Worm (Caenorhabditis elegans) whole organism, young adult: ENCODE measurements around the gene daf-7.

ENCODE experiments used
- B0019.2 ChIP-seq: fragments of 200-800 bp; sonication (Bioruptor generic); conservative IDR thresholded peaks from 2 replicates; pipeline ENCODE4 v1.3.6; 2022; ENCODE audit warnings: missing genetic modification reagents, missing genetic modification characterization, missing compliant biosample characterization
- C06A6.2 ChIP-seq: fragments of 200-800 bp; sonication (Bioruptor generic); conservative IDR thresholded peaks from 2 replicates; pipeline ENCODE4 v1.3.6; 2022; ENCODE audit warnings: missing genetic modification characterization, missing compliant biosample characterization
- F10E7.11 ChIP-seq: sonication (generic microtip); optimal IDR thresholded peaks from 2 replicates; lab custom pipeline; 2017; ENCODE audit warnings: mild to moderate bottlenecking, missing genetic modification characterization, moderate library complexity, missing compliant biosample characterization
- F22D6.2 ChIP-seq: sonication (generic microtip); optimal IDR thresholded peaks from 2 replicates; lab custom pipeline; 2016; ENCODE audit warnings: mild to moderate bottlenecking, missing genetic modification characterization, missing compliant biosample characterization
- F33H1.4 ChIP-seq: fragments of 200-800 bp; sonication (Bioruptor generic); IDR thresholded peaks from 2 replicates; pipeline ENCODE4 v1.3.6; 2022; ENCODE audit warnings: missing genetic modification reagents, missing genetic modification characterization, missing compliant biosample characterization
- F39B2.1 ChIP-seq: fragments of 200-800 bp; sonication (Bioruptor generic); IDR thresholded peaks from 2 replicates; pipeline ENCODE4 v1.3.6; 2022; ENCODE audit warnings: missing genetic modification reagents, missing genetic modification characterization, missing compliant biosample characterization
- K12H6.12 ChIP-seq: fragments of 200-800 bp; sonication (Bioruptor generic); optimal IDR thresholded peaks from 2 replicates; lab custom pipeline; 2018; ENCODE audit warnings: mild to moderate bottlenecking, missing genetic modification characterization, missing compliant biosample characterization
- T07F8.4 ChIP-seq: sonication (generic microtip); optimal IDR thresholded peaks from 2 replicates; lab custom pipeline; 2016; ENCODE audit warnings: mild to moderate bottlenecking, missing genetic modification characterization, moderate library complexity, missing compliant biosample characterization
- Y56A3A.18 ChIP-seq: fragments of 200-800 bp; sonication (Bioruptor generic); IDR thresholded peaks from 2 replicates; pipeline ENCODE4 v1.3.6; 2022; ENCODE audit warnings: missing genetic modification reagents, missing genetic modification characterization, missing compliant biosample characterization
- Y67H2A.10 ChIP-seq: fragments of 200-800 bp; sonication (Bioruptor generic); conservative IDR thresholded peaks from 2 replicates; pipeline ENCODE4 v1.3.6; 2022; ENCODE audit warnings: missing genetic modification reagents, missing genetic modification characterization, missing compliant biosample characterization
- Y79H2A.3 ChIP-seq: fragments of 200-800 bp; sonication (Bioruptor generic); conservative IDR thresholded peaks from 2 replicates; pipeline ENCODE4 v1.3.6; 2022; ENCODE audit warnings: missing genetic modification reagents, missing genetic modification characterization, missing compliant biosample characterization
- ZK185.1 ChIP-seq: sonication (generic microtip); optimal IDR thresholded peaks from 2 replicates; lab custom pipeline; 2016; ENCODE audit warnings: mild to moderate bottlenecking, missing genetic modification characterization, missing compliant biosample characterization; ENCODE audit not compliant: poor library complexity, severe bottlenecking
- akir-1 ChIP-seq: fragments of 200-800 bp; sonication (Bioruptor generic); optimal IDR thresholded peaks from 2 replicates; lab custom pipeline; 2018; ENCODE audit warnings: mild to moderate bottlenecking, missing genetic modification characterization, moderate library complexity, missing compliant biosample characterization
- ama-1 ChIP-seq, 3 experiments: fragments of 150-350 bp in 1 of 3; sonication (generic microtip) in 2 of 3; optimal IDR thresholded peaks; 2 replicates each; lab custom pipeline; 2014 to 2018; ENCODE audit warnings: missing biosample characterization in 2 of 3, missing genetic modification characterization in 2 of 3, missing genetic modification reagents in 2 of 3
- bed-1 ChIP-seq: fragments of 200-800 bp; sonication (Bioruptor generic); IDR thresholded peaks from 2 replicates; pipeline ENCODE4 v1.3.6; 2022; ENCODE audit warnings: missing genetic modification reagents, missing genetic modification characterization, missing compliant biosample characterization
- cebp-1 ChIP-seq, 2 experiments: fragments of 200-800 bp in 1 of 2; sonication (Bioruptor generic) in 1 of 2; sonication (generic microtip) in 1 of 2; IDR thresholded peaks in 1 of 2; optimal IDR thresholded peaks in 1 of 2; 2 replicates each; pipeline versions ENCODE4 v1.3.6 to Lab custom; 2017 to 2022; ENCODE audit warnings: missing compliant biosample characterization in 2 of 2, missing genetic modification characterization in 2 of 2, mild to moderate bottlenecking in 1 of 2, missing genetic modification reagents in 1 of 2, moderate library complexity in 1 of 2
- ceh-40 ChIP-seq: fragments of 200-800 bp; sonication (Bioruptor generic); IDR thresholded peaks from 2 replicates; pipeline ENCODE4 v1.3.6; 2022; ENCODE audit warnings: missing genetic modification characterization, missing compliant biosample characterization
- ceh-79 ChIP-seq: sonication (generic microtip); optimal IDR thresholded peaks from 2 replicates; lab custom pipeline; 2017; ENCODE audit warnings: mild to moderate bottlenecking, missing genetic modification characterization, missing compliant biosample characterization
- ets-4 ChIP-seq: fragments of 200-800 bp; sonication (Bioruptor generic); optimal IDR thresholded peaks from 2 replicates; lab custom pipeline; 2018; ENCODE audit warnings: mild to moderate bottlenecking, missing genetic modification characterization, missing compliant biosample characterization
- him-1 ChIP-seq: sonication (generic microtip); optimal IDR thresholded peaks from 2 replicates; lab custom pipeline; 2016; ENCODE audit warnings: missing genotype, missing genetic modification reagents, missing genetic modification characterization, missing compliant biosample characterization
- hlh-12 ChIP-seq: sonication (generic microtip); optimal IDR thresholded peaks from 2 replicates; lab custom pipeline; 2016; ENCODE audit warnings: missing genetic modification characterization, missing compliant biosample characterization
- let-526 ChIP-seq: fragments of 200-800 bp; sonication (Bioruptor generic); IDR thresholded peaks from 2 replicates; pipeline ENCODE4 v1.3.6; 2022; ENCODE audit warnings: missing genetic modification reagents, missing genetic modification characterization, missing compliant biosample characterization
- let-607 ChIP-seq, 2 experiments: fragments of 200-800 bp in 1 of 2; sonication (Bioruptor generic) in 1 of 2; sonication (generic microtip) in 1 of 2; optimal IDR thresholded peaks; 2 replicates each; lab custom pipeline; 2016 to 2018; ENCODE audit warnings: mild to moderate bottlenecking in 2 of 2, missing compliant biosample characterization in 2 of 2, missing genetic modification characterization in 2 of 2, moderate library complexity in 2 of 2, missing genotype in 1 of 2
- lin-40 ChIP-seq: sonication (generic microtip); optimal IDR thresholded peaks from 2 replicates; lab custom pipeline; 2016; ENCODE audit warnings: missing genetic modification characterization, mild to moderate bottlenecking, missing compliant biosample characterization, missing genotype, missing genetic modification reagents
- madf-10 ChIP-seq: sonication (generic microtip); optimal IDR thresholded peaks from 2 replicates; lab custom pipeline; 2016; ENCODE audit warnings: mild to moderate bottlenecking, missing genetic modification characterization, missing compliant biosample characterization
- madf-3 ChIP-seq: fragments of 200-800 bp; sonication (Bioruptor generic); IDR thresholded peaks from 2 replicates; pipeline ENCODE4 v1.3.6; 2022; ENCODE audit warnings: missing genetic modification reagents, missing genetic modification characterization, missing compliant biosample characterization
- madf-6 ChIP-seq: fragments of 200-800 bp; sonication (Bioruptor generic); IDR thresholded peaks from 2 replicates; pipeline ENCODE4 v1.3.6; 2022; ENCODE audit warnings: missing genetic modification reagents, missing genetic modification characterization, missing compliant biosample characterization
- mes-4 ChIP-seq: sonication (generic microtip); optimal IDR thresholded peaks from 2 replicates; lab custom pipeline; 2016; ENCODE audit warnings: missing genotype, missing genetic modification characterization, missing compliant biosample characterization
- mxl-1 ChIP-seq: sonication (generic microtip); optimal IDR thresholded peaks from 2 replicates; lab custom pipeline; 2016; ENCODE audit warnings: missing genetic modification characterization, missing compliant biosample characterization
- nfya-2 ChIP-seq: fragments of 200-800 bp; sonication (Bioruptor generic); IDR thresholded peaks from 2 replicates; pipeline ENCODE4 v1.3.6; 2022; ENCODE audit warnings: missing genetic modification reagents, missing genetic modification characterization, missing compliant biosample characterization
- nfyb-1 ChIP-seq: fragments of 200-800 bp; sonication (Bioruptor generic); IDR thresholded peaks from 2 replicates; pipeline ENCODE4 v1.3.6; 2022; ENCODE audit warnings: missing genetic modification reagents, missing genetic modification characterization, missing compliant biosample characterization
- nhr-120 ChIP-seq: fragments of 200-800 bp; sonication (Bioruptor generic); IDR thresholded peaks from 2 replicates; pipeline ENCODE4 v1.3.6; 2022; ENCODE audit warnings: missing genetic modification characterization, missing compliant biosample characterization
- nhr-80 ChIP-seq: sonication (generic microtip); optimal IDR thresholded peaks from 2 replicates; lab custom pipeline; 2016; ENCODE audit warnings: missing genetic modification characterization, missing compliant biosample characterization
- rec-8 ChIP-seq, 2 experiments: sonication (generic microtip); optimal IDR thresholded peaks; 2 replicates each; lab custom pipeline; 2016; ENCODE audit warnings: mild to moderate bottlenecking in 2 of 2, missing genetic modification characterization in 2 of 2, missing genetic modification reagents in 2 of 2, missing genotype in 2 of 2, missing biosample characterization in 1 of 2, missing compliant biosample characterization in 1 of 2, moderate library complexity in 1 of 2
- repo-1 ChIP-seq: sonication (generic microtip); optimal IDR thresholded peaks from 2 replicates; lab custom pipeline; 2017; ENCODE audit warnings: mild to moderate bottlenecking, missing genetic modification characterization, missing compliant biosample characterization
- sdz-38 ChIP-seq: sonication (generic microtip); optimal IDR thresholded peaks from 2 replicates; lab custom pipeline; 2016; ENCODE audit warnings: missing genotype, missing genetic modification characterization, missing compliant biosample characterization
- somi-1 ChIP-seq: fragments of 200-800 bp; sonication (Bioruptor generic); optimal IDR thresholded peaks from 2 replicates; lab custom pipeline; 2018; ENCODE audit warnings: mild to moderate bottlenecking, missing genetic modification characterization, missing compliant biosample characterization
- xnd-1 ChIP-seq: sonication (generic microtip); optimal IDR thresholded peaks from 2 replicates; lab custom pipeline; 2016; ENCODE audit warnings: missing genotype, missing genetic modification reagents, missing genetic modification characterization, missing compliant biosample characterization
- ztf-18 ChIP-seq: sonication (generic microtip); optimal IDR thresholded peaks from 2 replicates; lab custom pipeline; 2016; ENCODE audit warnings: missing genotype, mild to moderate bottlenecking, missing genetic modification characterization, missing compliant biosample characterization
- ztf-26 ChIP-seq: sonication (generic microtip); optimal IDR thresholded peaks from 2 replicates; lab custom pipeline; 2017; ENCODE audit warnings: missing genetic modification characterization, missing compliant biosample characterization
- ztf-28 ChIP-seq: fragments of 200-800 bp; sonication (Bioruptor generic); IDR thresholded peaks from 2 replicates; pipeline ENCODE4 v1.3.6; 2022; ENCODE audit warnings: missing genetic modification reagents, missing genetic modification characterization, missing compliant biosample characterization
- ztf-3 ChIP-seq: fragments of 200-800 bp; sonication (Bioruptor generic); optimal IDR thresholded peaks from 2 replicates; lab custom pipeline; 2018; ENCODE audit warnings: mild to moderate bottlenecking, missing genetic modification characterization, missing compliant biosample characterization

Gene daf-7

DNA sequence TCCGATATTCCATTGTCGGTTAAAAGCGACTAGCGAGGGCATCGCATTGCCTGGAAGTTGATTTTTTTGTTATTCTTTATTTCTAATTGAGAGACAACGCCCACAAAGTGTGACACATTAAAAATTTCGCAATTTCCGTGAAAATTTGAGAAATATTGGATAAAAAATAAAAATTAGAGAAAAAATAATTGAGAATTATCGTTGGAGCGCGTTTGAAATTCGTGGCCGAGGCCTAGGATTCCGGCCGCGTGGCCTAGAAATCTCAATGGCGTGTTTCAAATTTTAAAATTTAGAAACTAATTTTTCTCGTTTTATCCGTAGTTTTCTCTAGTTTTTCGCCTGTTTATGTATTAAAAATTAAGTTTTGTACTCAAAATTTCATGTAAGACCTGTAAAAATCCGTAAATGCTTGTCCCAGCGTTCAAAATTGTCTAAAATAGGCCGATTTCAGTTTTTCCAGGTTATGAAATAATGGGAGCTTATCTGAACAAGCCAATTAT lies 28.3 kb upstream of the daf-7 start, which contains the start of the genes dagl-2 and ppm-1.G (continued):
- TF ChIP-seq madf-6 (GFP tag; lab: Robert Waterston, UW) (peak; percentile 51; the same call in 1 of the 2 replicates), Y67H2A.10 (GFP tag; lab: Robert Waterston, UW) (peak; percentile 47; the same call in 1 of the 2 replicates), nfyb-1 (GFP tag; lab: Robert Waterston, UW) (no peak), ztf-3 (GFP tag; lab: Kevin White, UChicago) (no peak), madf-10 (tag; lab: Kevin White, UChicago) (peak; percentile 22), ceh-79 (no peak)
- TF ChIP-seq, all 124 proteins: peak for 30

DNA sequence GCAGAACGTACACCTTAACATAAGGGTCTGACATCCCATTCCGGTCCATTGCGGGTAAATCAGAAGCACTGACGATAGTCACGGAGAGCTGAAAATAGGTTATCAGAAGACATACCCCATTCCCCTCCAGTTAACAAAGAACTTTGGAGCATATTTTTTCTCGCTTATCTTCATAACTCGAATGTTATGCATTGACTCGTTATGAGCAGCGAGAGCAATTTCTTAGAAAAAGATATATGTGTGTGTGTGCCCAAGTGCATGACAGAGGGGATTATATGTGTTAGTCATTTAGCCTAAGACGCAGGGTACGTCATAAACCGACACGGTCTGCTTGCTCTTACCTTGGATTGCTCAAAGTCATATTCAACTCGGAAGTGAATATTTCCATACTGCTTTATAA lies 22.0 kb upstream of the daf-7 start:
- TF ChIP-seq madf-6 (GFP tag; lab: Robert Waterston, UW): no peak
- 0 out of 2 replicates have a peak, but pooled peaks have one; percentile 38 for TF ChIP-seq F39B2.1 (GFP tag; lab: Robert Waterston, UW)

DNA sequence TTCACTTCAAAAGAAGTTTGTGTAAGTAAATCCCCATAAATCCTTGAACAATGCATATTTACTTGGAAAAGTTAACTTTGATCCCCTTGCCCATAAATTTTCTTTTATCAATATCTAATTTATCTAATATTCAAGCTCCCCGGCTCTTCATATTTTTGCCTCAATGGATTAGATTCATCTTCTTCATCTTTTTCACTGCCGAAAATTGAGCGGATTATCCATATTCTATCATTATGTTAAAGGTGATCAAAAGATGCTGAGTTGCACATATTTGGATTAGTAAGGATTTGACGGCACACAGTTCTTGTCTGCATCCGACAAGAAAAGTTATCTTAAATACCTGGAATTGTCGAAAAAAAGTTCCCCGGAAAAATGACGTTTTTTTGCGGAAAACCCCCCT lies 21.1 kb upstream of the daf-7 start:
- TF ChIP-seq ceh-40: no peak
- no peak for TF ChIP-seq ztf-26 (tag; lab: Kevin White, UChicago)

DNA sequence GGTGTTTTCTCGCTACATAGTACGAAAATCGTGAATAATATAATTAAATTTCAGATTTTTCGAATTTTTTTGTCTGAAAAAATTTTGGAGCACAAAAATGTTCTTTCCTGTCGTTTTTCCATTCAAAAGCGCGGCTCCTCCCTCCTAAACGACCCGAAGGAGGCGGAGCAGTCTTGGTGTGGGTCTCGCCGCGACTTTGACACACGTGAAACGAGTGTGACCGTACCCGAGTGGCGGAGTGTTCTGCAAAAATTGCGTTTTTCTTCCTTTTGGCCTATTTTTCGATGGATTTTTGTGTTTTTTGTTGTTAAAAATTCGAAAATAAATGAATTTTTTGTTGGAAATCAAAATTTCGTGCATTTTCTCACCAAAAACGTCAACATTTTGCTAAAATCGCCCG lies 18.0 kb upstream of the daf-7 start, which contains the start of gene snt-2:
snt-2 (minus strand) TSS at position 139 of the 400 bp plus-strand sequence.
- TF ChIP-seq repo-1 (tag; lab: Kevin White, UChicago) (no peak), mxl-1 (tag; lab: Kevin White, UChicago) (no peak), let-526 (no peak), hlh-12 (no peak), cebp-1 (GFP tag; IDR thresholded peaks at IDR 0.05; lab: Robert Waterston, UW) (no peak), cebp-1 (tag; optimal IDR thresholded peaks at IDR 0.05; lab: Kevin White, UChicago) (peak; percentile 63), let-607 (tag; optimal IDR thresholded peaks at IDR 0.05; lab: Kevin White, UChicago) (peak in 1 of 2 experiments; percentile 34), ztf-28 (GFP tag; lab: Robert Waterston, UW) (no peak), F22D6.2 (tag; lab: Kevin White, UChicago) (no peak), ztf-18 (tag; lab: Kevin White, UChicago) (peak; percentile 36), ets-4 (no peak), bed-1 (GFP tag; lab: Robert Waterston, UW) (no peak), nfya-2 (no peak), K12H6.12 (peak; percentile 33), B0019.2 (GFP tag; lab: Robert Waterston, UW) (no peak), nhr-80 (peak; percentile 41), F33H1.4 (GFP tag; lab: Robert Waterston, UW) (peak; percentile 96), ama-1 (optimal IDR thresholded peaks at IDR 0.05; lab: Kevin White, UChicago) (no peak), ama-1 (GFP tag; optimal IDR thresholded peaks at IDR 0.05; lab: Kevin White, UChicago) (no peak), him-1 (no peak), rec-8 (tag; optimal IDR thresholded peaks at IDR 0.05; lab: Kevin White, UChicago) (no peak), Y79H2A.3 (GFP tag; lab: Robert Waterston, UW) (no peak), nhr-120 (GFP tag; lab: Robert Waterston, UW) (no peak), somi-1 (GFP tag; lab: Kevin White, UChicago) (no peak), mes-4 (tag; lab: Kevin White, UChicago) (no peak), T07F8.4 (tag; lab: Kevin White, UChicago) (no peak), C06A6.2 (GFP tag; lab: Robert Waterston, UW) (no peak), madf-3 (no peak), akir-1 (GFP tag; lab: Kevin White, UChicago) (no peak), ZK185.1 (tag; lab: Kevin White, UChicago) (peak; percentile 25), xnd-1 (peak; percentile 23), Y56A3A.18 (GFP tag; lab: Robert Waterston, UW) (no peak), lin-40 (tag; lab: Kevin White, UChicago) (peak; percentile 47), F10E7.11 (tag; lab: Kevin White, UChicago) (no peak), sdz-38 (tag; lab: Kevin White, UChicago) (no peak), madf-10 (tag; lab: Kevin White, UChicago) (no peak)
